Fruit fly (Drosophila melanogaster) whole organism, pupa: ENCODE data around the gene CG44227.

Experiments
- CG10348 ChIP-seq: fragments of 200-800 bp; sonication (Bioruptor generic); IDR thresholded peaks from 2 replicates; pipeline ENCODE4 v1.3.6; 2022; ENCODE audit warnings: missing biosample characterization, missing genetic modification characterization
- CG12605 ChIP-seq: fragments of 200-800 bp; sonication (Bioruptor generic); IDR thresholded peaks from 2 replicates; pipeline ENCODE4 v1.3.6; 2022; ENCODE audit warnings: missing biosample characterization, missing genetic modification characterization
- CG13204 ChIP-seq: fragments of 200-800 bp; sonication (Bioruptor generic); optimal IDR thresholded peaks from 2 replicates; lab custom pipeline; 2018; ENCODE audit warnings: missing biosample characterization, mild to moderate bottlenecking, missing genetic modification characterization, moderate library complexity
- CG14655 ChIP-seq: fragments of 200-800 bp; sonication (Bioruptor generic); optimal IDR thresholded peaks from 3 replicates; lab custom pipeline; 2017; ENCODE audit warnings: mild to moderate bottlenecking, missing biosample characterization, missing genetic modification reagents, missing genetic modification characterization
- CG15710 ChIP-seq: fragments of 200-800 bp; sonication (Bioruptor generic); optimal IDR thresholded peaks from 2 replicates; lab custom pipeline; 2018; ENCODE audit warnings: missing biosample characterization, mild to moderate bottlenecking, missing genetic modification characterization, moderate library complexity
- CG17806 ChIP-seq: fragments of 200-800 bp; sonication (Bioruptor generic); optimal IDR thresholded peaks from 2 replicates; lab custom pipeline; 2018; ENCODE audit warnings: missing biosample characterization, mild to moderate bottlenecking, missing genetic modification characterization, moderate library complexity
- CG32121 ChIP-seq: fragments of 200-800 bp; sonication (Bioruptor generic); IDR thresholded peaks from 2 replicates; pipeline ENCODE4 v1.3.6; 2022; ENCODE audit warnings: missing biosample characterization, missing genetic modification characterization
- CG34367 ChIP-seq: fragments of 200-800 bp; sonication (Bioruptor generic); optimal IDR thresholded peaks from 2 replicates; lab custom pipeline; 2018; ENCODE audit warnings: missing biosample characterization, mild to moderate bottlenecking, missing genetic modification characterization
- CG4496 ChIP-seq: fragments of 200-800 bp; sonication (Bioruptor generic); IDR thresholded peaks from 3 replicates; pipeline ENCODE4 v1.3.6; 2022; ENCODE audit warnings: missing biosample characterization, missing genetic modification characterization
- CG8159 ChIP-seq: fragments of 200-800 bp; sonication (Bioruptor generic); optimal IDR thresholded peaks from 3 replicates; lab custom pipeline; 2018; ENCODE audit warnings: missing biosample characterization, mild to moderate bottlenecking, missing genetic modification characterization, moderate library complexity
- CG8301 ChIP-seq: fragments of 200-800 bp; sonication (Bioruptor generic); optimal IDR thresholded peaks from 2 replicates; lab custom pipeline; 2018; ENCODE audit warnings: missing biosample characterization, mild to moderate bottlenecking, missing genetic modification characterization
- CG9948 ChIP-seq: fragments of 200-800 bp; sonication (Bioruptor generic); optimal IDR thresholded peaks from 2 replicates; lab custom pipeline; 2018; ENCODE audit warnings: missing biosample characterization, mild to moderate bottlenecking, missing genetic modification characterization, moderate library complexity
- D1 ChIP-seq: fragments of 200-800 bp; sonication (Bioruptor generic); optimal IDR thresholded peaks from 2 replicates; lab custom pipeline; 2018; ENCODE audit warnings: missing biosample characterization, mild to moderate bottlenecking, missing genetic modification characterization, moderate library complexity
- EcR ChIP-seq: fragments of 200-800 bp; sonication (Bioruptor generic); optimal IDR thresholded peaks from 3 replicates; lab custom pipeline; 2019; ENCODE audit warnings: missing biosample characterization, missing genetic modification characterization, mild to moderate bottlenecking, moderate library complexity, missing genetic modification reagents
- Ets98B ChIP-seq: fragments of 200-800 bp; sonication (Bioruptor generic); IDR thresholded peaks from 2 replicates; pipeline ENCODE4 v1.3.6; 2022; ENCODE audit warnings: missing biosample characterization, missing genetic modification characterization
- Pif1A ChIP-seq: fragments of 200-800 bp; sonication (Bioruptor generic); optimal IDR thresholded peaks from 3 replicates; lab custom pipeline; 2016; ENCODE audit warnings: missing biosample characterization, missing genetic modification characterization
- Pif1B ChIP-seq: fragments of 200-800 bp; sonication (Bioruptor generic); optimal IDR thresholded peaks from 3 replicates; lab custom pipeline; 2016; ENCODE audit warnings: missing biosample characterization, missing genetic modification characterization
- Snoo ChIP-seq: fragments of 200-800 bp; sonication (Bioruptor generic); optimal IDR thresholded peaks from 3 replicates; lab custom pipeline; 2017; ENCODE audit warnings: missing biosample characterization, mild to moderate bottlenecking, missing genetic modification characterization, inconsistent platforms
- fd96Ca ChIP-seq: fragments of 200-800 bp; sonication (Bioruptor generic); IDR thresholded peaks from 3 replicates; pipeline ENCODE4 v1.3.6; 2022; ENCODE audit warnings: missing biosample characterization, missing genetic modification characterization
- gl ChIP-seq: fragments of 200-800 bp; sonication (Bioruptor generic); optimal IDR thresholded peaks from 2 replicates; lab custom pipeline; 2018; ENCODE audit warnings: missing biosample characterization, mild to moderate bottlenecking, missing genetic modification characterization
- rn ChIP-seq: fragments of 200-800 bp; sonication (Bioruptor generic); IDR thresholded peaks from 2 replicates; pipeline ENCODE4 v1.3.6; 2022; ENCODE audit warnings: missing biosample characterization, missing genetic modification characterization

Gene CG44227

dm6 chr3R:8667568-8667967 is 17.4 kb downstream of the CG44227 start, which contains the start of gene CG8036:
Gene CG8036, plus strand, starts transcription at chr3R:8667868.
- no peak for TF ChIP-seq CG32121
- no peak for TF ChIP-seq CG15710 (tag; lab: Kevin White, UChicago)
- no peak for TF ChIP-seq rn

- no peak for TF ChIP-seq rn
- TF ChIP-seq CG32121 = no peak
- no peak for TF ChIP-seq CG12605 (GFP tag; lab: Robert Waterston, UW)
- TF ChIP-seq Pif1A (GFP tag; lab: Kevin White, UChicago) = no peak
- no peak for TF ChIP-seq CG8159 (tag; lab: Kevin White, UChicago)
- no peak for TF ChIP-seq Pif1B (GFP tag; lab: Kevin White, UChicago)
- TF ChIP-seq gl (tag; lab: Kevin White, UChicago) = no peak
- TF ChIP-seq CG15710 (tag; lab: Kevin White, UChicago) = no peak
Measured at dm6 chr3R:8664699-8665340, 20.2 kb downstream of the CG44227 start.

- no peak for TF ChIP-seq rn
- TF ChIP-seq CG14655 = peak; percentile 5
- peak; percentile 27 for TF ChIP-seq CG15710 (tag; lab: Kevin White, UChicago)
- TF ChIP-seq fd96Ca = peak; percentile 34; the same call in 1 of the 3 replicates
- no peak for TF ChIP-seq CG8159 (tag; lab: Kevin White, UChicago)
Measured at dm6 chr3R:8663668-8664283, 21.2 kb downstream of the CG44227 start, which contains the start of gene CG8032. Gene CG8032, plus strand, starts transcription at chr3R:8664115.

- TF ChIP-seq CG17806 (tag; lab: Kevin White, UChicago) (no peak), rn (no peak), fd96Ca (no peak), CG8159 (tag; lab: Kevin White, UChicago) (no peak), CG9948 (no peak), CG14655 (no peak), Snoo (tag; lab: Kevin White, UChicago) (no peak)
Measured at dm6 chr3R:8660661-8661060, 24.3 kb downstream of the CG44227 start, which contains the start of gene bel. Gene bel, minus strand, starts transcription at chr3R:8660761.

- peak; percentile 8; the same call in 1 of the 2 replicates for TF ChIP-seq CG32121
- TF ChIP-seq CG34367 (tag; lab: Kevin White, UChicago) = peak; percentile 4
- peak; percentile 66; the same call in 2 of the 3 replicates for TF ChIP-seq CG4496 (GFP tag; lab: Robert Waterston, UW)
- TF ChIP-seq Snoo (tag; lab: Kevin White, UChicago) = no peak
- no peak for TF ChIP-seq Pif1A (GFP tag; lab: Kevin White, UChicago)
- peak; percentile 32 for TF ChIP-seq Ets98B
- TF ChIP-seq, all 21 proteins: peak for 4
Measured at dm6 chr3R:8659907-8660660, 24.9 kb downstream of the CG44227 start.

dm6 chr3R:8659200-8659897 is 25.6 kb downstream of the CG44227 start:
- peak; percentile 40 for TF ChIP-seq CG17806 (tag; lab: Kevin White, UChicago)
- TF ChIP-seq rn = peak; percentile 34; the same call in 1 of the 2 replicates
- peak; percentile 49 for TF ChIP-seq Snoo (tag; lab: Kevin White, UChicago)
- peak; percentile 65 for TF ChIP-seq CG8159 (tag; lab: Kevin White, UChicago)
- TF ChIP-seq CG12605 (GFP tag; lab: Robert Waterston, UW) = no peak; the same call in 1 of the 2 replicates
- TF ChIP-seq CG13204 (GFP tag; lab: Kevin White, UChicago) = no peak
- no peak for TF ChIP-seq CG10348 (GFP tag; lab: Robert Waterston, UW)
- peak; percentile 53 for TF ChIP-seq Pif1A (GFP tag; lab: Kevin White, UChicago)
- TF ChIP-seq CG4496 (GFP tag; lab: Robert Waterston, UW) = peak; percentile 81
- peak; percentile 54 for TF ChIP-seq CG8301 (tag; lab: Kevin White, UChicago)
- TF ChIP-seq Ets98B = peak; percentile 77
- TF ChIP-seq fd96Ca = no peak
- peak; percentile 48 for TF ChIP-seq Pif1B (GFP tag; lab: Kevin White, UChicago)
- peak; percentile 69 for TF ChIP-seq CG14655
- peak; percentile 36 for TF ChIP-seq gl (tag; lab: Kevin White, UChicago)
- TF ChIP-seq CG34367 (tag; lab: Kevin White, UChicago) = peak; percentile 16
- TF ChIP-seq CG32121 = peak; percentile 75
- TF ChIP-seq CG15710 (tag; lab: Kevin White, UChicago) = peak; percentile 50
- TF ChIP-seq CG9948 = peak; percentile 30
- no peak for TF ChIP-seq D1 (tag; lab: Kevin White, UChicago)
- TF ChIP-seq EcR = peak; percentile 59
